Fruit fly (Drosophila melanogaster): Measurements from ENCODE around the gene CG4572.

The CG4572 gene

dm6 chr3R:19875118-19875887 lies 11.1 kb upstream of the CG4572 start, which contains the start of gene Mrp5 (continued):
- peak; percentile 75 for TF ChIP-seq crol (GFP tag; IDR thresholded peaks at IDR 0.05)
- TF ChIP-seq Hsf (GFP tag; optimal IDR thresholded peaks at IDR 0.05): peak; percentile 7
- peak; percentile 66 for TF ChIP-seq sisA (GFP tag; IDR thresholded peaks at IDR 0.05)
- TF ChIP-seq yki (optimal IDR thresholded peaks at IDR 0.05): no peak
- TF ChIP-seq ap (GFP tag; IDR thresholded peaks at IDR 0.05): peak; percentile 28; the same call in 1 of the 2 replicates
- peak; percentile 64 for TF ChIP-seq Xrp1 (GFP tag; IDR thresholded peaks at IDR 0.05)
- no peak for TF ChIP-seq sna (GFP tag; IDR thresholded peaks at IDR 0.05; ENCODE audit: partially characterized antibody)
- no peak for TF ChIP-seq nerfin-1 (tag; optimal IDR thresholded peaks at IDR 0.05)
- no peak for TF ChIP-seq klu (GFP tag; IDR thresholded peaks at IDR 0.05)
- TF ChIP-seq Dbx (GFP tag; IDR thresholded peaks at IDR 0.05): peak; percentile 46; the same call in 1 of the 3 replicates
- TF ChIP-seq CG2889 (GFP tag; IDR thresholded peaks at IDR 0.05): no peak
- TF ChIP-seq CG12942 (GFP tag; optimal IDR thresholded peaks at IDR 0.05): peak; percentile 23
- peak; percentile 41 for TF ChIP-seq CG15269 (tag; optimal IDR thresholded peaks at IDR 0.05)
- no peak for TF ChIP-seq HmgZ (tag; optimal IDR thresholded peaks at IDR 0.05)
- no peak for TF ChIP-seq Spps (tag; optimal IDR thresholded peaks at IDR 0.05)
- peak; percentile 57 for TF ChIP-seq gem (tag; optimal IDR thresholded peaks at IDR 0.05)
- peak; percentile 51 for TF ChIP-seq CG13775 (GFP tag; optimal IDR thresholded peaks at IDR 0.05)
- TF ChIP-seq CG7271 (tag; optimal IDR thresholded peaks at IDR 0.05): no peak
- TF ChIP-seq CG17912 (GFP tag; optimal IDR thresholded peaks at IDR 0.05): no peak
- peak; percentile 47 for TF ChIP-seq CG31224 (GFP tag; IDR thresholded peaks at IDR 0.05)
- TF ChIP-seq CG18619 (GFP tag; optimal IDR thresholded peaks at IDR 0.05): no peak
- TF ChIP-seq ATbp (GFP tag; optimal IDR thresholded peaks at IDR 0.05): peak; percentile 54
- TF ChIP-seq CG30020 (tag; optimal IDR thresholded peaks at IDR 0.05): no peak
- peak; percentile 39 for TF ChIP-seq unpg (GFP tag; optimal IDR thresholded peaks at IDR 0.05)
- TF ChIP-seq B-H1 (GFP tag; IDR thresholded peaks at IDR 0.05): peak; percentile 40; the same call in 2 of the 3 replicates
- no peak for TF ChIP-seq CG33557 (GFP tag; optimal IDR thresholded peaks at IDR 0.05)
- no peak for TF ChIP-seq tap (tag; optimal IDR thresholded peaks at IDR 0.05)
- no peak for TF ChIP-seq gfzf (GFP tag; optimal IDR thresholded peaks at IDR 0.05)
- no peak for TF ChIP-seq CG1529 (GFP tag; optimal IDR thresholded peaks at IDR 0.05)
- no peak for TF ChIP-seq CG3995 (GFP tag; optimal IDR thresholded peaks at IDR 0.05)
- peak; percentile 62 for TF ChIP-seq CG5953 (GFP tag; IDR thresholded peaks at IDR 0.05)
- no peak for TF ChIP-seq CG32772 (GFP tag; IDR thresholded peaks at IDR 0.05)
- TF ChIP-seq CG1832 (GFP tag; optimal IDR thresholded peaks at IDR 0.05): no peak
- TF ChIP-seq CG1233 (GFP tag; optimal IDR thresholded peaks at IDR 0.05): no peak
- TF ChIP-seq CG10462 (GFP tag; optimal IDR thresholded peaks at IDR 0.05): no peak
- TF ChIP-seq vfl (GFP tag; optimal IDR thresholded peaks at IDR 0.05): no peak
- peak; percentile 80 for TF ChIP-seq CG11456 (GFP tag; IDR thresholded peaks at IDR 0.05)
- TF ChIP-seq CG6765 (GFP tag; optimal IDR thresholded peaks at IDR 0.05): no peak
- peak; percentile 30 for TF ChIP-seq fd96Cb (tag; optimal IDR thresholded peaks at IDR 0.05)
- no peak for TF ChIP-seq Lpt (GFP tag; optimal IDR thresholded peaks at IDR 0.05)
- TF ChIP-seq CG9215 (GFP tag; IDR thresholded peaks at IDR 0.05): no peak
- TF ChIP-seq ato (GFP tag; IDR thresholded peaks at IDR 0.05; ENCODE audit: partially characterized antibody): no peak
- TF ChIP-seq ara (GFP tag; IDR thresholded peaks at IDR 0.05): 0 out of 2 replicates have a peak, but pooled peaks have one; percentile 6
- no peak for TF ChIP-seq Hand (GFP tag; optimal IDR thresholded peaks at IDR 0.05)
- no peak for TF ChIP-seq Bdp1 (GFP tag; optimal IDR thresholded peaks at IDR 0.05)
- peak; percentile 75 for TF ChIP-seq onecut (GFP tag; IDR thresholded peaks at IDR 0.05)
- TF ChIP-seq trh (GFP tag; optimal IDR thresholded peaks at IDR 0.05): no peak
- peak; percentile 49; the same call in 2 of the 3 replicates for TF ChIP-seq Aef1 (GFP tag; IDR thresholded peaks at IDR 0.05)
- TF ChIP-seq CG17359 (tag; optimal IDR thresholded peaks at IDR 0.05): peak; percentile 48
- no peak for TF ChIP-seq Ssrp (tag; optimal IDR thresholded peaks at IDR 0.05)
